Worm (Caenorhabditis elegans) whole organism, L4 larva: ENCODE results near the gene folt-1.

ENCODE experiments used
- F10B5.3 ChIP-seq: sonication (generic microtip); optimal IDR thresholded peaks from 2 replicates; lab custom pipeline; 2016; ENCODE audit warnings: mild to moderate bottlenecking, missing genetic modification characterization, missing compliant biosample characterization
- F26F4.8 ChIP-seq: fragments of 200-800 bp; sonication (Bioruptor generic); conservative IDR thresholded peaks from 2 replicates; pipeline ENCODE4 v1.3.6; 2022; ENCODE audit warnings: missing genetic modification characterization, missing compliant biosample characterization
- F37D6.2 ChIP-seq: sonication (generic microtip); optimal IDR thresholded peaks from 2 replicates; lab custom pipeline; 2016; ENCODE audit warnings: mild to moderate bottlenecking, missing genetic modification characterization, missing compliant biosample characterization
- F49E8.2 ChIP-seq: sonication (generic microtip); optimal IDR thresholded peaks from 2 replicates; lab custom pipeline; 2016; ENCODE audit warnings: missing compliant biosample characterization, mild to moderate bottlenecking, missing genetic modification characterization, borderline replicate concordance
- Y105C5A.15 ChIP-seq: fragments of 200-800 bp; sonication (Bioruptor generic); IDR thresholded peaks from 2 replicates; pipeline ENCODE4 v1.3.6; 2022; ENCODE audit warnings: missing genetic modification characterization, missing compliant biosample characterization
- Y48G9A.11 ChIP-seq: fragments of 200-800 bp; sonication (Bioruptor generic); IDR thresholded peaks from 2 replicates; pipeline ENCODE4 v1.3.6; 2022; ENCODE audit warnings: missing genetic modification reagents, missing genetic modification characterization, missing compliant biosample characterization
- ZK337.2 ChIP-seq: fragments of 200-800 bp; sonication (Bioruptor generic); IDR thresholded peaks from 2 replicates; pipeline ENCODE4 v1.3.6; 2022; ENCODE audit warnings: missing genetic modification reagents, missing genetic modification characterization, missing compliant biosample characterization
- aly-2 ChIP-seq: sonication (generic microtip); optimal IDR thresholded peaks from 2 replicates; lab custom pipeline; 2018; ENCODE audit warnings: missing biosample characterization, missing genetic modification characterization
- ama-1 ChIP-seq: fragments of 150-350 bp; optimal IDR thresholded peaks from 2 replicates; lab custom pipeline; 2014; ENCODE audit warnings: inconsistent platforms, mixed read lengths
- ceh-20 ChIP-seq: fragments of 200-800 bp; sonication (Bioruptor generic); IDR thresholded peaks from 2 replicates; pipeline ENCODE4 v1.3.6; 2022; ENCODE audit warnings: missing genetic modification reagents, missing genetic modification characterization, missing compliant biosample characterization
- ceh-28 ChIP-seq: fragments of 150-350 bp; optimal IDR thresholded peaks from 2 replicates; lab custom pipeline; 2014; ENCODE audit warnings: missing biosample characterization, missing genetic modification reagents, missing genetic modification characterization
- ceh-32 ChIP-seq: sonication (generic microtip); optimal IDR thresholded peaks from 2 replicates; lab custom pipeline; 2016; ENCODE audit warnings: mild to moderate bottlenecking, missing genetic modification characterization, missing compliant biosample characterization; ENCODE audit not compliant: poor library complexity
- ceh-62 ChIP-seq: sonication (generic microtip); optimal IDR thresholded peaks from 2 replicates; lab custom pipeline; 2017; ENCODE audit warnings: missing biosample characterization, missing genetic modification characterization
- ceh-82 ChIP-seq: sonication (generic microtip); optimal IDR thresholded peaks from 2 replicates; lab custom pipeline; 2017; ENCODE audit warnings: missing biosample characterization, missing genetic modification characterization
- ces-1 ChIP-seq: fragments of 150-350 bp; sonication (generic microtip); optimal IDR thresholded peaks from 4 replicates; lab custom pipeline; 2014; ENCODE audit warnings: missing biosample characterization, missing genetic modification reagents, missing genetic modification characterization
- cey-2 ChIP-seq: sonication (generic microtip); optimal IDR thresholded peaks from 3 replicates; lab custom pipeline; 2017; ENCODE audit warnings: missing genetic modification characterization, mild to moderate bottlenecking, missing compliant biosample characterization, antibody characterized with exemption, borderline replicate concordance; ENCODE audit not compliant: insufficient read depth
- daf-16 ChIP-seq, 3 experiments: sonication (generic microtip); optimal IDR thresholded peaks; 2 replicates each; lab custom pipeline; 2016 to 2017; ENCODE audit warnings: missing genetic modification characterization in 3 of 3, missing genetic modification reagents in 3 of 3, mild to moderate bottlenecking in 2 of 3, missing compliant biosample characterization in 2 of 3, missing biosample characterization in 1 of 3, moderate library complexity in 1 of 3
- daf-19 ChIP-seq: fragments of 200-800 bp; sonication (Bioruptor generic); conservative IDR thresholded peaks from 2 replicates; pipeline ENCODE4 v1.3.6; 2022; ENCODE audit warnings: missing genetic modification characterization, missing compliant biosample characterization
- daf-8 ChIP-seq: fragments of 200-800 bp; sonication (Bioruptor generic); IDR thresholded peaks from 2 replicates; pipeline ENCODE4 v1.3.6; 2022; ENCODE audit warnings: missing genetic modification characterization, missing compliant biosample characterization
- dmd-8 ChIP-seq: fragments of 200-800 bp; sonication (Bioruptor generic); IDR thresholded peaks from 2 replicates; pipeline ENCODE4 v1.3.6; 2022; ENCODE audit warnings: missing genetic modification characterization, missing compliant biosample characterization
- hlh-30 ChIP-seq: sonication (generic microtip); optimal IDR thresholded peaks from 2 replicates; lab custom pipeline; 2017; ENCODE audit warnings: antibody characterized with exemption, mild to moderate bottlenecking, missing genetic modification characterization, missing compliant biosample characterization; ENCODE audit not compliant: insufficient read depth
- hmg-1.1 ChIP-seq: fragments of 200-800 bp; sonication (Bioruptor generic); IDR thresholded peaks from 2 replicates; pipeline ENCODE4 v1.3.6; 2022; ENCODE audit warnings: missing genetic modification reagents, missing genetic modification characterization, missing compliant biosample characterization
- jun-1 ChIP-seq: fragments of 150-350 bp; optimal IDR thresholded peaks from 2 replicates; lab custom pipeline; 2014; ENCODE audit warnings: missing biosample characterization, missing genetic modification reagents, missing genetic modification characterization
- lim-7 ChIP-seq: fragments of 200-800 bp; sonication (Bioruptor generic); IDR thresholded peaks from 2 replicates; pipeline ENCODE4 v1.3.6; 2022; ENCODE audit warnings: missing genetic modification characterization, missing compliant biosample characterization
- lin-13 ChIP-seq: fragments of 150-350 bp; optimal IDR thresholded peaks from 2 replicates; lab custom pipeline; 2014; ENCODE audit warnings: missing biosample characterization, missing genetic modification reagents, missing genetic modification characterization
- lin-39 ChIP-seq: fragments of 150-350 bp; optimal IDR thresholded peaks from 2 replicates; lab custom pipeline; 2014; ENCODE audit warnings: missing biosample characterization, missing genetic modification reagents, missing genetic modification characterization
- madf-5 ChIP-seq, 2 experiments: fragments of 200-800 bp; sonication (Bioruptor generic); IDR thresholded peaks; 2 replicates each; pipeline ENCODE4 v1.3.6; 2022; ENCODE audit warnings: missing compliant biosample characterization in 2 of 2, missing genetic modification characterization in 2 of 2
- mes-2 ChIP-seq: sonication (generic microtip); optimal IDR thresholded peaks from 2 replicates; lab custom pipeline; 2016; ENCODE audit warnings: missing genotype, mild to moderate bottlenecking, missing genetic modification characterization, missing compliant biosample characterization; ENCODE audit not compliant: poor library complexity, severe bottlenecking
- mxl-2 ChIP-seq: fragments of 200-800 bp; sonication (Bioruptor generic); conservative IDR thresholded peaks from 2 replicates; pipeline ENCODE4 v1.3.6; 2022; ENCODE audit warnings: missing genetic modification reagents, missing genetic modification characterization, missing compliant biosample characterization
- nhr-102 ChIP-seq: sonication (generic microtip); optimal IDR thresholded peaks from 2 replicates; lab custom pipeline; 2016; ENCODE audit warnings: mild to moderate bottlenecking, missing genetic modification characterization, moderate library complexity, missing compliant biosample characterization
- nhr-237 ChIP-seq: sonication (generic microtip); optimal IDR thresholded peaks from 2 replicates; lab custom pipeline; 2017; ENCODE audit warnings: missing biosample characterization, missing genetic modification characterization
- nhr-28 ChIP-seq: fragments of 150-350 bp; optimal IDR thresholded peaks from 2 replicates; lab custom pipeline; 2014; ENCODE audit warnings: missing biosample characterization, missing genetic modification characterization
- nhr-41 ChIP-seq: fragments of 200-800 bp; sonication (Bioruptor generic); IDR thresholded peaks from 2 replicates; pipeline ENCODE4 v1.3.6; 2022; ENCODE audit warnings: missing genetic modification reagents, missing genetic modification characterization, missing compliant biosample characterization
- nhr-42 ChIP-seq: fragments of 200-800 bp; sonication (Bioruptor generic); IDR thresholded peaks from 2 replicates; pipeline ENCODE4 v1.3.6; 2022; ENCODE audit warnings: missing genetic modification characterization, missing compliant biosample characterization
- nhr-48 ChIP-seq: sonication (generic microtip); optimal IDR thresholded peaks from 2 replicates; lab custom pipeline; 2016; ENCODE audit warnings: mild to moderate bottlenecking, missing genetic modification characterization, missing compliant biosample characterization
- nhr-77 ChIP-seq: fragments of 150-350 bp; optimal IDR thresholded peaks from 2 replicates; lab custom pipeline; 2014; ENCODE audit warnings: missing biosample characterization, missing genetic modification characterization
- php-3 ChIP-seq: fragments of 200-800 bp; sonication (Bioruptor generic); IDR thresholded peaks from 2 replicates; pipeline ENCODE4 v1.3.6; 2022; ENCODE audit warnings: missing genetic modification reagents, missing genetic modification characterization, missing compliant biosample characterization
- saeg-2 ChIP-seq: fragments of 200-800 bp; sonication (Bioruptor generic); IDR thresholded peaks from 2 replicates; pipeline ENCODE4 v1.3.6; 2022; ENCODE audit warnings: missing genetic modification reagents, missing genetic modification characterization, missing compliant biosample characterization
- sdz-12 ChIP-seq: fragments of 200-800 bp; sonication (Bioruptor generic); optimal IDR thresholded peaks from 2 replicates; lab custom pipeline; 2018; ENCODE audit warnings: mild to moderate bottlenecking, missing genetic modification characterization, missing compliant biosample characterization
- snpc-4 ChIP-seq: fragments of 150-350 bp; optimal IDR thresholded peaks from 2 replicates; lab custom pipeline; 2014; ENCODE audit warnings: missing biosample characterization, missing genetic modification characterization
- tra-1 ChIP-seq: fragments of 200-800 bp; sonication (Bioruptor generic); IDR thresholded peaks from 2 replicates; pipeline ENCODE4 v1.3.6; 2022; ENCODE audit warnings: missing genetic modification reagents, missing genetic modification characterization, missing compliant biosample characterization
- unc-39 ChIP-seq: sonication (generic microtip); optimal IDR thresholded peaks from 2 replicates; lab custom pipeline; 2017; ENCODE audit warnings: missing biosample characterization, missing genetic modification characterization
- zag-1 ChIP-seq: fragments of 150-350 bp; optimal IDR thresholded peaks from 2 replicates; lab custom pipeline; 2014; ENCODE audit warnings: missing biosample characterization, missing genetic modification characterization
- zfp-2 ChIP-seq: sonication (generic microtip); optimal IDR thresholded peaks from 2 replicates; lab custom pipeline; 2016; ENCODE audit warnings: mild to moderate bottlenecking, missing genetic modification characterization, missing compliant biosample characterization
- zfp-3 ChIP-seq: fragments of 200-800 bp; sonication (Bioruptor generic); conservative IDR thresholded peaks from 2 replicates; pipeline ENCODE4 v1.3.6; 2022; ENCODE audit warnings: missing genetic modification reagents, missing genetic modification characterization, missing compliant biosample characterization
- ztf-11 ChIP-seq: fragments of 150-350 bp; optimal IDR thresholded peaks from 2 replicates; lab custom pipeline; 2014; ENCODE audit warnings: missing biosample characterization, missing genetic modification characterization

The folt-1 gene

ce11 chrV:11148971-11149370 is 7.7 kb downstream of the folt-1 start:
- TF ChIP-seq lim-7 (GFP tag; lab: Robert Waterston, UW) (no peak), nhr-28 (tag; lab: Kevin White, UChicago) (peak; percentile 35)
- TF ChIP-seq, all 104 proteins: peak for 1

ce11 chrV:11149405-11149804 is 8.1 kb downstream of the folt-1 start, which contains the start of gene T19C4.1:
Gene T19C4.1, plus strand, starts transcription at chrV:11149705.
- TF ChIP-seq nhr-77 (tag; lab: Kevin White, UChicago) = no peak
- no peak for TF ChIP-seq jun-1 (tag; lab: Kevin White, UChicago)
- TF ChIP-seq ceh-82 = no peak
- no peak for TF ChIP-seq zag-1 (tag; lab: Kevin White, UChicago)
- no peak for TF ChIP-seq ceh-20
- TF ChIP-seq zfp-3 (GFP tag; lab: Robert Waterston, UW) = no peak
- no peak for TF ChIP-seq F49E8.2
- no peak for TF ChIP-seq lin-39 (tag; lab: Kevin White, UChicago)
- TF ChIP-seq Y105C5A.15 = no peak
- no peak for TF ChIP-seq daf-16 (GFP tag; optimal IDR thresholded peaks at IDR 0.05; lab: Kevin White, UChicago)
- TF ChIP-seq daf-16 (tag; optimal IDR thresholded peaks at IDR 0.05; lab: Kevin White, UChicago) = no peak
- no peak for TF ChIP-seq lin-13
- no peak for TF ChIP-seq hmg-1.1 (GFP tag; lab: Robert Waterston, UW)
- TF ChIP-seq ceh-62 (tag; lab: Kevin White, UChicago) = no peak
- no peak for TF ChIP-seq zfp-2
- TF ChIP-seq tra-1 (GFP tag; lab: Robert Waterston, UW) = no peak
- TF ChIP-seq dmd-8 (GFP tag; lab: Robert Waterston, UW) = no peak
- TF ChIP-seq snpc-4 (tag; lab: Kevin White, UChicago) = no peak
- TF ChIP-seq nhr-102 (tag; lab: Kevin White, UChicago) = no peak
- TF ChIP-seq mxl-2 (GFP tag; lab: Robert Waterston, UW) = no peak
- no peak for TF ChIP-seq F10B5.3 (tag; lab: Kevin White, UChicago)

ce11 chrV:11152333-11152732 is 11.1 kb downstream of the folt-1 start, which contains the start of gene srg-39:
Gene srg-39, minus strand, starts transcription at chrV:11152433.
- TF ChIP-seq unc-39 = no peak
- TF ChIP-seq php-3 (GFP tag; lab: Robert Waterston, UW) = no peak
- TF ChIP-seq aly-2 = no peak
- no peak for TF ChIP-seq ama-1
- TF ChIP-seq ztf-11 (tag; lab: Kevin White, UChicago) = no peak
- TF ChIP-seq nhr-48 (tag; lab: Kevin White, UChicago) = no peak
- TF ChIP-seq daf-8 (GFP tag; lab: Robert Waterston, UW) = no peak
- no peak for TF ChIP-seq sdz-12 (GFP tag; lab: Kevin White, UChicago)
- TF ChIP-seq jun-1 (tag; lab: Kevin White, UChicago) = no peak
- TF ChIP-seq hlh-30 = no peak
- TF ChIP-seq F10B5.3 (tag; lab: Kevin White, UChicago) = no peak
- TF ChIP-seq daf-19 (GFP tag; lab: Robert Waterston, UW) = no peak

- TF ChIP-seq madf-5 (GFP tag; IDR thresholded peaks at IDR 0.05; lab: Robert Waterston, UW) (no peak), nhr-42 (GFP tag; lab: Robert Waterston, UW) (no peak), saeg-2 (GFP tag; lab: Robert Waterston, UW) (no peak), ZK337.2 (no peak), F26F4.8 (GFP tag; lab: Robert Waterston, UW) (no peak), ces-1 (GFP tag; lab: Kevin White, UChicago) (no peak), F37D6.2 (tag; lab: Kevin White, UChicago) (no peak), nhr-237 (tag; lab: Kevin White, UChicago) (no peak), aly-2 (no peak), nhr-102 (tag; lab: Kevin White, UChicago) (no peak), Y48G9A.11 (no peak), ceh-32 (tag; lab: Kevin White, UChicago) (no peak), mes-2 (tag; lab: Kevin White, UChicago) (no peak), nhr-41 (GFP tag; lab: Robert Waterston, UW) (no peak), cey-2 (tag; lab: Kevin White, UChicago) (no peak), ceh-28 (tag; lab: Kevin White, UChicago) (no peak)
These were observed 14.3 kb downstream of the folt-1 start, which contains the start of gene srg-38 for ce11 chrV:11155553-11155952. Gene srg-38, minus strand, starts transcription at chrV:11155653.
